Worm (Caenorhabditis elegans) whole organism, L3 larva: ENCODE results near the gene sra-2.

Experiments used
- ama-1 ChIP-seq: fragments of 150-350 bp; optimal IDR thresholded peaks from 2 replicates; lab custom pipeline; 2018
- elt-3 ChIP-seq, 3 experiments: fragments of 150-350 bp in 1 of 3; sonication (generic microtip) in 2 of 3; optimal IDR thresholded peaks; 2 replicates in 2 of 3; 4 replicates in 1 of 3; lab custom pipeline; 2014 to 2017; ENCODE audit warnings: missing biosample characterization in 3 of 3, missing genetic modification characterization in 3 of 3
- eor-1 ChIP-seq, 2 experiments: fragments of 150-350 bp; optimal IDR thresholded peaks; 2 replicates each; lab custom pipeline; 2014 to 2018; ENCODE audit warnings: missing biosample characterization in 2 of 2, missing genetic modification characterization in 2 of 2
- fos-1 ChIP-seq: fragments of 150-350 bp; optimal IDR thresholded peaks from 2 replicates; lab custom pipeline; 2014; ENCODE audit warnings: missing biosample characterization, missing genetic modification characterization
- nhr-67 ChIP-seq: fragments of 150-350 bp; optimal IDR thresholded peaks from 2 replicates; lab custom pipeline; 2014; ENCODE audit warnings: missing biosample characterization, missing genetic modification characterization
- nhr-76 ChIP-seq: fragments of 150-350 bp; sonication (generic microtip); optimal IDR thresholded peaks from 5 replicates; lab custom pipeline; 2014; ENCODE audit warnings: missing biosample characterization, missing genetic modification characterization
- pha-4 ChIP-seq: fragments of 150-350 bp; optimal IDR thresholded peaks from 2 replicates; lab custom pipeline; 2014; ENCODE audit warnings: missing biosample characterization, missing genetic modification reagents, missing genetic modification characterization
- pqm-1 ChIP-seq: fragments of 150-350 bp; optimal IDR thresholded peaks from 2 replicates; lab custom pipeline; 2017; ENCODE audit warnings: missing biosample characterization, missing genetic modification characterization, inconsistent platforms
- skn-1 ChIP-seq: fragments of 150-350 bp; optimal IDR thresholded peaks from 2 replicates; lab custom pipeline; 2014; ENCODE audit warnings: missing biosample characterization, missing genetic modification characterization
- tbx-2 ChIP-seq: sonication (generic microtip); optimal IDR thresholded peaks from 2 replicates; lab custom pipeline; 2016; ENCODE audit warnings: mild to moderate bottlenecking, missing genetic modification characterization, missing compliant biosample characterization
- unc-39 ChIP-seq: sonication (generic microtip); optimal IDR thresholded peaks from 4 replicates; lab custom pipeline; 2017; ENCODE audit warnings: missing biosample characterization, missing genetic modification characterization
- unc-62 ChIP-seq: fragments of 150-350 bp; sonication (generic microtip); optimal IDR thresholded peaks from 4 replicates; lab custom pipeline; 2014; ENCODE audit warnings: missing biosample characterization, missing genetic modification reagents, missing genetic modification characterization
- ztf-11 ChIP-seq: fragments of 150-350 bp; optimal IDR thresholded peaks from 2 replicates; lab custom pipeline; 2014; ENCODE audit warnings: missing biosample characterization, missing genetic modification characterization

- TF ChIP-seq elt-3 (tag; optimal IDR thresholded peaks at IDR 0.05; lab: Kevin White, UChicago), result no peak
- peak; percentile 71 for TF ChIP-seq pqm-1 (tag; lab: Kevin White, UChicago)
- TF ChIP-seq nhr-67, result no peak
- no peak for TF ChIP-seq ztf-11 (tag; lab: Kevin White, UChicago)
- no peak for TF ChIP-seq tbx-2 (tag; lab: Kevin White, UChicago)
- no peak for TF ChIP-seq unc-39 (tag; lab: Kevin White, UChicago)
- no peak for TF ChIP-seq nhr-76 (tag; lab: Kevin White, UChicago)
- TF ChIP-seq eor-1 (tag; optimal IDR thresholded peaks at IDR 0.05; lab: Kevin White, UChicago), result no peak
- TF ChIP-seq unc-62, result no peak
- no peak for TF ChIP-seq skn-1
- TF ChIP-seq fos-1 (tag; lab: Kevin White, UChicago), result no peak
- TF ChIP-seq ama-1 (lab: Kevin White, UChicago), result no peak
- no peak for TF ChIP-seq pha-4 (tag; lab: Kevin White, UChicago)
Measured at ce11 chrII:9483342-9483741, 45.2 kb upstream of the sra-2 start.
